Fruit fly (Drosophila melanogaster): ENCODE measurements around the gene CG32263.

CG32263 gene

DNA sequence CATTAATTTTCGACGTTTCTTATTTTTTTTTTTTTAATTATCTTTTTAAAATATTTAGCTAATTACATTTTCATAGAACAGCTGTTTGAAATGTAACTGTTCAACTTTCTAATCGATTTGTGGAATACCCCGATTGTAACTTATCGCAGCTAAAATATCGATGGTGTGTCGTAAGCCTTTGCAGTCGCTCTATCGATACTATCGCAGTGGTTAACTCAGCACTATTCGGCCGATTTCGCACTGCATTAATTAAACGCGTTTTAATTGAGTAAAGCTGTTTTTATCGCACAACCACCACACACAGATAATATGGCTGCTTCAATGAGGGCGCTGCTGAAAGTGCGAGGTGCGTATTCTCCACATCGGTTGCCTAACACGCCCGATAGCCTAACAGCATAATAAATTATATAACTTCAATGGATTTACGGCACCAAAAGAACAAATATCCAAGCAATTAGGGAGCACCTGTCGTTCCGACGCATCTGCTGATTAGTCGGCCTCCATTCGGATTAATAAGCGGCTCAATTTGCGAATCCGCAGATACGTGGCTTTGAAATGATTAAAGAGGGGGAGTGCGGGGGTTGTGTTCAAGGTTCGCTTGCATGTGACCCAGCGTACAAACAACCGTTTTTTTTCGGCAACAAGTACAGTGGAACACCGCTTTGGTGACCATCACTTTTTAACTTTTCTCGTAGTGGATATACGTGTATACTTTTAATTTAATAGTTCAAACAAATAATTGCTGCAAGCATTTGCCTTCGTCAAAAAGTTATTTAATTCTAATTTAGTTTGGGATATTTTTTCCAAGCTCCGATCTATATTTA, 3.3 kb upstream of the CG32263 start, which contains the start of gene Scsalpha1 (continued):
- no peak for TF ChIP-seq CG43689 (GFP tag; IDR thresholded peaks at IDR 0.05)
- TF ChIP-seq CG3838 (GFP tag; optimal IDR thresholded peaks at IDR 0.05) = no peak
- no peak for TF ChIP-seq CG10959 (GFP tag; IDR thresholded peaks at IDR 0.05)
- peak; percentile 42; the same call in 1 of the 2 replicates for TF ChIP-seq H2.0 (GFP tag; IDR thresholded peaks at IDR 0.05)
- no peak for TF ChIP-seq CG4707 (GFP tag; optimal IDR thresholded peaks at IDR 0.05)
- TF ChIP-seq CG14667 (GFP tag; IDR thresholded peaks at IDR 0.05) = no peak
- TF ChIP-seq tap (tag; optimal IDR thresholded peaks at IDR 0.05) = no peak
- no peak for TF ChIP-seq salm (tag; optimal IDR thresholded peaks at IDR 0.05)
- TF ChIP-seq ham (GFP tag; IDR thresholded peaks at IDR 0.05) = no peak
- TF ChIP-seq CG1233 (GFP tag; optimal IDR thresholded peaks at IDR 0.05) = no peak
- TF ChIP-seq CG2875 (GFP tag; optimal IDR thresholded peaks at IDR 0.05) = no peak
- peak; percentile 15 for TF ChIP-seq CG34376 (GFP tag; optimal IDR thresholded peaks at IDR 0.05)
- TF ChIP-seq CG14965 (GFP tag; optimal IDR thresholded peaks at IDR 0.05; ENCODE audit: borderline replicate concordance) = no peak
- TF ChIP-seq Bdp1 (GFP tag; optimal IDR thresholded peaks at IDR 0.05) = no peak
- peak; percentile 21 for TF ChIP-seq gcm2 (GFP tag; optimal IDR thresholded peaks at IDR 0.05)
- peak; percentile 24; the same call in 1 of the 4 replicates for TF ChIP-seq Gug (GFP tag; IDR thresholded peaks at IDR 0.05)
- TF ChIP-seq lbe (GFP tag; optimal IDR thresholded peaks at IDR 0.05) = no peak
- TF ChIP-seq lov (optimal IDR thresholded peaks at IDR 0.05) = no peak
- TF ChIP-seq lov (GFP tag; IDR thresholded peaks at IDR 0.05) = no peak
- peak; percentile 81 for TF ChIP-seq YL-1 (GFP tag; optimal IDR thresholded peaks at IDR 0.05)
- TF ChIP-seq vvl (GFP tag; IDR thresholded peaks at IDR 0.05) = peak; percentile 90
- 0 out of 2 replicates have a peak, but pooled peaks have one; percentile 19 for TF ChIP-seq CG7372 (GFP tag; IDR thresholded peaks at IDR 0.05)
- peak; percentile 19 for TF ChIP-seq CG10654 (GFP tag; optimal IDR thresholded peaks at IDR 0.05)
- no peak for TF ChIP-seq CG11723 (GFP tag; optimal IDR thresholded peaks at IDR 0.05)
- TF ChIP-seq croc (GFP tag; conservative IDR thresholded peaks at IDR 0.05) = no peak
- no peak for TF ChIP-seq disco-r (GFP tag; optimal IDR thresholded peaks at IDR 0.05)
- no peak for TF ChIP-seq eve (GFP tag; optimal IDR thresholded peaks at IDR 0.05)
- TF ChIP-seq al (GFP tag; IDR thresholded peaks at IDR 0.05) = peak; percentile 15; the same call in 1 of the 2 replicates
- TF ChIP-seq Ptx1 (GFP tag; IDR thresholded peaks at IDR 0.05) = peak; percentile 30; the same call in 1 of the 2 replicates
- TF ChIP-seq CG16863 (GFP tag; optimal IDR thresholded peaks at IDR 0.05) = peak; percentile 10
- TF ChIP-seq CG3163 (GFP tag; optimal IDR thresholded peaks at IDR 0.05) = peak; percentile 12
- TF ChIP-seq Trl (optimal IDR thresholded peaks at IDR 0.05) = no peak
- no peak for TF ChIP-seq Trl (GFP tag; optimal IDR thresholded peaks at IDR 0.05)
- no peak for TF ChIP-seq Kr (GFP tag; optimal IDR thresholded peaks at IDR 0.05)
- TF ChIP-seq CG10543 (GFP tag; optimal IDR thresholded peaks at IDR 0.05) = no peak
- TF ChIP-seq Atf6 (GFP tag; IDR thresholded peaks at IDR 0.05) = peak; percentile 70; the same call in 1 of the 2 replicates
- TF ChIP-seq Hr78 (GFP tag; optimal IDR thresholded peaks at IDR 0.05) = peak in 1 of 2 experiments; percentile 83
- no peak for TF ChIP-seq Mad (GFP tag; optimal IDR thresholded peaks at IDR 0.05)
- no peak for TF ChIP-seq Eip74EF (GFP tag; optimal IDR thresholded peaks at IDR 0.05)
- peak; percentile 31 for TF ChIP-seq CG30403 (GFP tag; optimal IDR thresholded peaks at IDR 0.05)
- no peak for TF ChIP-seq MTF-1 (GFP tag; optimal IDR thresholded peaks at IDR 0.05; ENCODE audit: borderline replicate concordance)
- TF ChIP-seq CG15269 (tag; optimal IDR thresholded peaks at IDR 0.05) = peak; percentile 59
- no peak for TF ChIP-seq Side (GFP tag; optimal IDR thresholded peaks at IDR 0.05)
- TF ChIP-seq CG18619 (GFP tag; optimal IDR thresholded peaks at IDR 0.05) = peak; percentile 3
- TF ChIP-seq insv (GFP tag; optimal IDR thresholded peaks at IDR 0.05) = no peak
- peak; percentile 42 for TF ChIP-seq lilli (GFP tag; optimal IDR thresholded peaks at IDR 0.05)
- no peak for TF ChIP-seq CG12744 (GFP tag; optimal IDR thresholded peaks at IDR 0.05)
- peak; percentile 31 for TF ChIP-seq nmo (GFP tag; optimal IDR thresholded peaks at IDR 0.05)
- peak; percentile 96 for TF ChIP-seq Myb (GFP tag; optimal IDR thresholded peaks at IDR 0.05)
- TF ChIP-seq pros (GFP tag; optimal IDR thresholded peaks at IDR 0.05) = no peak

All from whole organism, embryonic.